Fruit fly (Drosophila melanogaster) whole organism, embryonic: ENCODE results near the gene dbf.
A peak's percentile ranks its signal among the peaks of the same experiment; 100 is the strongest.

Experiments used
- B-H2 ChIP-seq: fragments of 200-800 bp; sonication (Bioruptor generic); optimal IDR thresholded peaks from 2 replicates; lab custom pipeline; 2018; ENCODE audit warnings: missing biosample characterization, mild to moderate bottlenecking, missing genetic modification characterization
- Bdp1 ChIP-seq: fragments of 200-800 bp; sonication (Bioruptor generic); optimal IDR thresholded peaks from 3 replicates; lab custom pipeline; 2016; ENCODE audit warnings: missing biosample characterization, missing genetic modification characterization
- Bteb2 ChIP-seq: fragments of 200-800 bp; sonication (Bioruptor generic); optimal IDR thresholded peaks from 2 replicates; lab custom pipeline; 2016; ENCODE audit warnings: missing biosample characterization, missing genetic modification characterization
- CG10267 ChIP-seq: fragments of 200-800 bp; sonication (Bioruptor generic); optimal IDR thresholded peaks from 2 replicates; lab custom pipeline; 2018; ENCODE audit warnings: missing biosample characterization, mild to moderate bottlenecking, missing genetic modification characterization, moderate library complexity
- CG10366 ChIP-seq: fragments of 200-800 bp; sonication (Bioruptor generic); IDR thresholded peaks from 2 replicates; pipeline ENCODE4 v1.3.6; 2022; ENCODE audit warnings: missing biosample characterization, missing genetic modification characterization
- CG11560 ChIP-seq: fragments of 200-800 bp; sonication (Bioruptor generic); IDR thresholded peaks from 3 replicates; pipeline ENCODE4 v1.3.6; 2022; ENCODE audit warnings: missing biosample characterization, missing genetic modification characterization
- CG12942 ChIP-seq: fragments of 200-800 bp; sonication (Bioruptor generic); optimal IDR thresholded peaks from 3 replicates; lab custom pipeline; 2016; ENCODE audit warnings: missing biosample characterization, missing genetic modification characterization
- CG14860 ChIP-seq: fragments of 200-800 bp; sonication (Bioruptor generic); IDR thresholded peaks from 3 replicates; pipeline ENCODE4 v1.3.6; 2022; ENCODE audit warnings: missing biosample characterization, missing genetic modification characterization; ENCODE audit not compliant: partially characterized antibody
- CG15479 ChIP-seq: fragments of 200-800 bp; sonication (Bioruptor generic); optimal IDR thresholded peaks from 3 replicates; lab custom pipeline; 2019; ENCODE audit warnings: missing biosample characterization, mild to moderate bottlenecking, missing genetic modification characterization, moderate library complexity
- CG1602 ChIP-seq: fragments of 200-800 bp; sonication (Bioruptor generic); optimal IDR thresholded peaks from 3 replicates; lab custom pipeline; 2016; ENCODE audit warnings: missing biosample characterization, missing genetic modification characterization
- CG17186 ChIP-seq: fragments of 200-800 bp; sonication (Bioruptor generic); optimal IDR thresholded peaks from 3 replicates; lab custom pipeline; 2017; ENCODE audit warnings: missing biosample characterization, missing genetic modification reagents, missing genetic modification characterization
- CG17359 ChIP-seq: fragments of 200-800 bp; sonication (Bioruptor generic); optimal IDR thresholded peaks from 3 replicates; lab custom pipeline; 2018; ENCODE audit warnings: missing biosample characterization, mild to moderate bottlenecking, missing genetic modification characterization, moderate library complexity
- CG17912 ChIP-seq: fragments of 200-800 bp; sonication (Bioruptor generic); optimal IDR thresholded peaks from 2 replicates; lab custom pipeline; 2018; ENCODE audit warnings: missing biosample characterization, mild to moderate bottlenecking, missing genetic modification characterization
- CG31441 ChIP-seq: fragments of 200-800 bp; sonication (Bioruptor generic); IDR thresholded peaks from 2 replicates; pipeline ENCODE4 v1.3.6; 2022; ENCODE audit warnings: missing biosample characterization, missing genetic modification characterization
- CG42726 ChIP-seq: fragments of 200-800 bp; sonication (Bioruptor generic); IDR thresholded peaks from 2 replicates; pipeline ENCODE4 v1.3.6; 2022; ENCODE audit warnings: missing biosample characterization, missing genetic modification characterization; ENCODE audit not compliant: partially characterized antibody
- CG4730 ChIP-seq: fragments of 200-800 bp; sonication (Bioruptor generic); IDR thresholded peaks from 2 replicates; pipeline ENCODE4 v1.3.6; 2022; ENCODE audit warnings: missing biosample characterization, missing genetic modification characterization
- CG6175 ChIP-seq: fragments of 200-800 bp; sonication (Bioruptor generic); IDR thresholded peaks from 3 replicates; pipeline ENCODE4 v1.3.6; 2022; ENCODE audit warnings: missing biosample characterization, missing genetic modification characterization
- CG6689 ChIP-seq: fragments of 200-800 bp; sonication (Bioruptor generic); IDR thresholded peaks from 2 replicates; pipeline ENCODE4 v1.3.6; 2022; ENCODE audit warnings: missing biosample characterization, missing genetic modification characterization
- CG7928 ChIP-seq: fragments of 200-800 bp; sonication (Bioruptor generic); optimal IDR thresholded peaks from 2 replicates; lab custom pipeline; 2017; ENCODE audit warnings: missing biosample characterization, mild to moderate bottlenecking, missing genetic modification characterization
- D19B ChIP-seq: fragments of 200-800 bp; sonication (Bioruptor generic); optimal IDR thresholded peaks from 2 replicates; lab custom pipeline; 2017; ENCODE audit warnings: missing biosample characterization, mild to moderate bottlenecking, missing genetic modification characterization
- HHEX ChIP-seq: fragments of 200-800 bp; sonication (Bioruptor generic); optimal IDR thresholded peaks from 3 replicates; lab custom pipeline; 2017; ENCODE audit warnings: missing biosample characterization, mild to moderate bottlenecking, missing genetic modification characterization, missing genetic modification reagents
- HLH4C ChIP-seq: fragments of 200-800 bp; sonication (Bioruptor generic); IDR thresholded peaks from 3 replicates; pipeline ENCODE4 v1.3.6; 2022; ENCODE audit warnings: missing biosample characterization, missing genetic modification characterization; ENCODE audit not compliant: partially characterized antibody
- Neu2 ChIP-seq: fragments of 200-800 bp; sonication (Bioruptor generic); optimal IDR thresholded peaks from 3 replicates; lab custom pipeline; 2016; ENCODE audit warnings: missing biosample characterization, missing genetic modification characterization, borderline replicate concordance
- Oli ChIP-seq: fragments of 200-800 bp; sonication (Bioruptor generic); optimal IDR thresholded peaks from 2 replicates; lab custom pipeline; 2018; ENCODE audit warnings: missing biosample characterization, mild to moderate bottlenecking, missing genetic modification characterization, moderate library complexity
- Rfx ChIP-seq: fragments of 200-800 bp; sonication (Bioruptor generic); IDR thresholded peaks from 2 replicates; pipeline ENCODE4 v1.3.6; 2022; ENCODE audit warnings: missing biosample characterization, missing genetic modification characterization
- Scr ChIP-seq: fragments of 200-800 bp; sonication (Bioruptor generic); IDR thresholded peaks from 2 replicates; pipeline ENCODE4 v1.3.6; 2022; ENCODE audit warnings: missing biosample characterization, missing genetic modification characterization; ENCODE audit not compliant: partially characterized antibody
- Ssrp ChIP-seq: fragments of 200-800 bp; sonication (Bioruptor generic); optimal IDR thresholded peaks from 2 replicates; lab custom pipeline; 2018; ENCODE audit warnings: missing biosample characterization, mild to moderate bottlenecking, missing genetic modification characterization, moderate library complexity
- Stat92E ChIP-seq, 3 experiments: fragments of >200 bp in 2 of 3; fragments of 200-800 bp in 1 of 3; sonication (Bioruptor generic) in 1 of 3; optimal IDR thresholded peaks; 2 replicates each; lab custom pipeline; 2017 to 2019; ENCODE audit warnings: missing biosample characterization in 3 of 3, missing genetic modification characterization in 3 of 3, mild to moderate bottlenecking in 1 of 3, moderate library complexity in 1 of 3
- al ChIP-seq: fragments of 200-800 bp; sonication (Bioruptor generic); IDR thresholded peaks from 2 replicates; pipeline ENCODE4 v1.3.6; 2022; ENCODE audit warnings: missing biosample characterization, missing genetic modification characterization
- ap ChIP-seq: fragments of 200-800 bp; sonication (Bioruptor generic); IDR thresholded peaks from 2 replicates; pipeline ENCODE4 v1.3.6; 2022; ENCODE audit warnings: missing biosample characterization, missing genetic modification characterization
- ara ChIP-seq: fragments of 200-800 bp; sonication (Bioruptor generic); IDR thresholded peaks from 2 replicates; pipeline ENCODE4 v1.3.6; 2022; ENCODE audit warnings: missing biosample characterization, missing genetic modification characterization
- ato ChIP-seq: fragments of 200-800 bp; sonication (Bioruptor generic); IDR thresholded peaks from 2 replicates; pipeline ENCODE4 v1.3.6; 2022; ENCODE audit warnings: missing biosample characterization, missing genetic modification characterization; ENCODE audit not compliant: partially characterized antibody
- chm ChIP-seq: fragments of 200-800 bp; sonication (Bioruptor generic); IDR thresholded peaks from 2 replicates; pipeline ENCODE4 v1.3.6; 2022; ENCODE audit warnings: missing biosample characterization, missing genetic modification characterization
- cwo ChIP-seq: fragments of 200-800 bp; sonication (Bioruptor generic); optimal IDR thresholded peaks from 3 replicates; lab custom pipeline; 2017; ENCODE audit warnings: missing biosample characterization, missing genetic modification characterization, mild to moderate bottlenecking, moderate library complexity, missing genetic modification reagents
- dan ChIP-seq: fragments of 200-800 bp; sonication (Bioruptor generic); IDR thresholded peaks from 2 replicates; pipeline ENCODE4 v1.3.6; 2022; ENCODE audit warnings: missing biosample characterization, missing genetic modification characterization
- dmrt99B ChIP-seq: fragments of 200-800 bp; sonication (Bioruptor generic); optimal IDR thresholded peaks from 2 replicates; lab custom pipeline; 2018; ENCODE audit warnings: missing biosample characterization, mild to moderate bottlenecking, missing genetic modification characterization, moderate library complexity
- kah ChIP-seq: fragments of 200-800 bp; sonication (Bioruptor generic); optimal IDR thresholded peaks from 2 replicates; lab custom pipeline; 2018; ENCODE audit warnings: missing biosample characterization, mild to moderate bottlenecking, missing genetic modification characterization
- lilli ChIP-seq: fragments of 200-800 bp; sonication (Bioruptor generic); optimal IDR thresholded peaks from 3 replicates; lab custom pipeline; 2016; ENCODE audit warnings: missing biosample characterization, missing genetic modification characterization
- mirr ChIP-seq: fragments of 200-800 bp; sonication (Bioruptor generic); optimal IDR thresholded peaks from 3 replicates; lab custom pipeline; 2018; ENCODE audit warnings: missing biosample characterization, mild to moderate bottlenecking, missing genetic modification characterization
- odd ChIP-seq: fragments of 200-800 bp; sonication (Bioruptor generic); optimal IDR thresholded peaks from 2 replicates; lab custom pipeline; 2017; ENCODE audit warnings: missing biosample characterization, mild to moderate bottlenecking, missing genetic modification characterization
- pzg ChIP-seq: fragments of 200-800 bp; sonication (Bioruptor generic); optimal IDR thresholded peaks from 3 replicates; lab custom pipeline; 2018; ENCODE audit warnings: missing biosample characterization, mild to moderate bottlenecking, missing genetic modification characterization, moderate library complexity
- ranshi ChIP-seq: fragments of 200-800 bp; sonication (Bioruptor generic); IDR thresholded peaks from 2 replicates; pipeline ENCODE4 v1.3.6; 2022; ENCODE audit warnings: missing biosample characterization, missing genetic modification characterization
- ro ChIP-seq: fragments of 200-800 bp; sonication (Bioruptor generic); IDR thresholded peaks from 2 replicates; pipeline ENCODE4 v1.3.6; 2022; ENCODE audit warnings: missing biosample characterization, missing genetic modification characterization
- scrt ChIP-seq: fragments of 200-800 bp; sonication (Bioruptor generic); optimal IDR thresholded peaks from 2 replicates; lab custom pipeline; 2018; ENCODE audit warnings: missing biosample characterization, mild to moderate bottlenecking, missing genetic modification characterization, moderate library complexity
- slou ChIP-seq: fragments of 200-800 bp; sonication (Bioruptor generic); optimal IDR thresholded peaks from 3 replicates; lab custom pipeline; 2016; ENCODE audit warnings: missing biosample characterization, missing genetic modification characterization
- vvl ChIP-seq: fragments of 200-800 bp; sonication (Bioruptor generic); IDR thresholded peaks from 2 replicates; pipeline ENCODE4 v1.3.6; 2022; ENCODE audit warnings: missing biosample characterization, missing genetic modification characterization
- zen2 ChIP-seq: fragments of 200-800 bp; sonication (Bioruptor generic); IDR thresholded peaks from 3 replicates; pipeline ENCODE4 v1.3.6; 2022; ENCODE audit warnings: missing biosample characterization, missing genetic modification characterization; ENCODE audit not compliant: partially characterized antibody
- zfh2 ChIP-seq: fragments of 200-800 bp; sonication (Bioruptor generic); optimal IDR thresholded peaks from 2 replicates; lab custom pipeline; 2016; ENCODE audit warnings: missing biosample characterization, missing genetic modification characterization

The dbf gene

DNA sequence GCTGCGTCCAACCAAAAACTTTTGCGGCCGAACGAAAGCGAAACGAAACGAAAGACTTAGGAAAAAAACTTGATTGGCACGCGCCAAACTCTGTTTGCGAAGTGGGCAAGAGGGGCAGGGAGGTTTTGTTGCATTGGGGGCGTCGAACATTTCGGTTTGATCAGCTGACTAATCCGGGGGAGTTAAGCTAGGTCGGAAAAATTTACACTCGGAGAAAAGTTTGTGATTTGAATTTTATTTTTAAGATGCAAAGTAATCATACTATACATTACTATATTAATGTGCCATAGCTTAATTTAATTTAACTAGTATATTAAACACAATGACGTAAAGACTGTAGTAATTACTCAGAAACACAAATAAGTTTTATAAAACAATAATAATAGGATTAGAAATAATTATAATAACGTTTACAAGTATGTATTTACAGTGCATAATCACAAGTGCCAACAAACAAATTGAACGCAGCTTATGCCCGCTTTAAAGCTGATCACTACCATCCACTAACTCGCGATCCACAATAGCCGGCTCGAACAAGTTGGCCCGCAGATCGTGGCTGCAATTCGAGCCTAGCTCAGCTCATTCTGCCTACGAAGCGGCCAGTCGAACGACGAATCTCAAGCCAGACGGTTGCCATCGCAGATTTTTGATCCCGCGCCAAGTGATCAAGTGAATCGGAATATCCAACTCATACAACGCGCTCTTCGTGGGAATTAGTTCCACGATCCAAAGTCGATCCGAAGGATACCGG lies 10.3 kb downstream of the dbf start, which contains the start of gene CG31871 (continued):
- TF ChIP-seq B-H2 (GFP tag; lab: Kevin White, UChicago): no peak
- TF ChIP-seq CG10366 (GFP tag; lab: Robert Waterston, UW): peak; percentile 48
- no peak for TF ChIP-seq pzg
- TF ChIP-seq CG31441: peak; percentile 90
- peak; percentile 78 for TF ChIP-seq Oli (tag; lab: Kevin White, UChicago)
- peak; percentile 84 for TF ChIP-seq Ssrp (tag; lab: Kevin White, UChicago)
- TF ChIP-seq ranshi (GFP tag; lab: Robert Waterston, UW): peak; percentile 63
- TF ChIP-seq CG6689 (GFP tag; lab: Robert Waterston, UW): peak; percentile 77; the same call in 1 of the 2 replicates
- TF ChIP-seq HLH4C: no peak
- no peak for TF ChIP-seq Neu2 (GFP tag; lab: Kevin White, UChicago)
- peak; percentile 81 for TF ChIP-seq CG17359
- no peak for TF ChIP-seq CG7928
- TF ChIP-seq ato: 0 out of 2 replicates have a peak, but pooled peaks have one; percentile 11
- no peak for TF ChIP-seq Bteb2 (GFP tag; lab: Kevin White, UChicago)
- peak; percentile 35 for TF ChIP-seq CG12942 (GFP tag; lab: Kevin White, UChicago)
- no peak for TF ChIP-seq CG15479 (GFP tag; lab: Kevin White, UChicago)
- peak; percentile 59 for TF ChIP-seq odd
- no peak for TF ChIP-seq zfh2 (GFP tag; lab: Kevin White, UChicago)
- peak; percentile 29; the same call in 1 of the 2 replicates for TF ChIP-seq ro
- peak; percentile 52; the same call in 1 of the 3 replicates for TF ChIP-seq CG6175 (GFP tag; lab: Robert Waterston, UW)
- peak; percentile 34; the same call in 1 of the 2 replicates for TF ChIP-seq ara (GFP tag; lab: Robert Waterston, UW)
- 0 out of 2 replicates have a peak, but pooled peaks have one; percentile 17 for TF ChIP-seq chm
- TF ChIP-seq slou (GFP tag; lab: Kevin White, UChicago): no peak
- TF ChIP-seq CG14860: no peak
- TF ChIP-seq D19B: no peak
- peak; percentile 72 for TF ChIP-seq CG10267
- no peak for TF ChIP-seq lilli (GFP tag; lab: Kevin White, UChicago)
- TF ChIP-seq CG4730 (GFP tag; lab: Robert Waterston, UW): peak; percentile 70
- peak; percentile 56 for TF ChIP-seq ap
- peak; percentile 89 for TF ChIP-seq dmrt99B
- TF ChIP-seq cwo (GFP tag; lab: Kevin White, UChicago): peak; percentile 63
- TF ChIP-seq CG17186: no peak
- TF ChIP-seq al (GFP tag; lab: Robert Waterston, UW): peak; percentile 66
- peak; percentile 71 for TF ChIP-seq HHEX
- no peak for TF ChIP-seq Bdp1
- TF ChIP-seq zen2: no peak
- peak; percentile 79 for TF ChIP-seq vvl (GFP tag; lab: Robert Waterston, UW)
- peak; percentile 9 for TF ChIP-seq kah (GFP tag; lab: Kevin White, UChicago)
- no peak for TF ChIP-seq CG11560 (tag; lab: Robert Waterston, UW)
- no peak for TF ChIP-seq Scr (GFP tag; lab: Robert Waterston, UW)
- peak; percentile 21 for TF ChIP-seq CG1602 (GFP tag; lab: Kevin White, UChicago)
- peak; percentile 64 for TF ChIP-seq Rfx
- peak; percentile 42 for TF ChIP-seq scrt (GFP tag; lab: Kevin White, UChicago)
- TF ChIP-seq Stat92E (GFP tag; optimal IDR thresholded peaks at IDR 0.05; lab: Kevin White, UChicago): no peak
- no peak for TF ChIP-seq CG17912 (GFP tag; lab: Kevin White, UChicago)
- no peak for TF ChIP-seq CG42726
- TF ChIP-seq dan: no peak
- no peak for TF ChIP-seq mirr
